Worm (Caenorhabditis elegans): ENCODE results near the gene M01F1.9.

M01F1.9 gene

ce11 chrIII:3520417-3520816 lies 21.6 kb upstream of the M01F1.9 start:
- TF ChIP-seq hmbx-1 (tag; optimal IDR thresholded peaks at IDR 0.05) (no peak), aly-1 (tag; optimal IDR thresholded peaks at IDR 0.05) (no peak), tra-4 (tag; optimal IDR thresholded peaks at IDR 0.05) (no peak), ets-7 (tag; optimal IDR thresholded peaks at IDR 0.05) (no peak), ceh-36 (tag; optimal IDR thresholded peaks at IDR 0.05) (no peak), hmg-4 (GFP tag; optimal IDR thresholded peaks at IDR 0.05) (no peak), ama-1 (optimal IDR thresholded peaks at IDR 0.05) (no peak), sea-1 (GFP tag; conservative IDR thresholded peaks at IDR 0.05) (no peak), hnd-1 (tag; optimal IDR thresholded peaks at IDR 0.05) (no peak), scrt-1 (GFP tag; IDR thresholded peaks at IDR 0.05) (no peak), tbx-37 (GFP tag; conservative IDR thresholded peaks at IDR 0.05) (no peak), flt-1 (GFP tag; IDR thresholded peaks at IDR 0.05) (no peak), tbx-11 (GFP tag; IDR thresholded peaks at IDR 0.05) (no peak), F13C5.2 (tag; optimal IDR thresholded peaks at IDR 0.05) (no peak), B0310.2 (tag; optimal IDR thresholded peaks at IDR 0.05) (no peak), pes-1 (GFP tag; IDR thresholded peaks at IDR 0.05) (no peak)

- TF ChIP-seq ceh-36 (tag; optimal IDR thresholded peaks at IDR 0.05) (no peak), ets-7 (tag; optimal IDR thresholded peaks at IDR 0.05) (no peak), ceh-13 (GFP tag; optimal IDR thresholded peaks at IDR 0.05) (no peak), hmbx-1 (tag; optimal IDR thresholded peaks at IDR 0.05) (no peak), B0310.2 (tag; optimal IDR thresholded peaks at IDR 0.05) (no peak), ama-1 (optimal IDR thresholded peaks at IDR 0.05) (no peak)
Observed at ce11 chrIII:3519505-3519904, 20.6 kb upstream of the M01F1.9 start, which contains the start of gene hmit-1.3. TSS of gene hmit-1.3 (minus strand) at chrIII:3519607.

- no peak for TF ChIP-seq tbx-11 (GFP tag; IDR thresholded peaks at IDR 0.05)
- no peak for TF ChIP-seq hnd-1 (tag; optimal IDR thresholded peaks at IDR 0.05)
- no peak for TF ChIP-seq aly-1 (tag; optimal IDR thresholded peaks at IDR 0.05)
- no peak for TF ChIP-seq hmbx-1 (tag; optimal IDR thresholded peaks at IDR 0.05)
- no peak for TF ChIP-seq tbx-37 (GFP tag; conservative IDR thresholded peaks at IDR 0.05)
- no peak for TF ChIP-seq hmg-4 (GFP tag; optimal IDR thresholded peaks at IDR 0.05)
- no peak for TF ChIP-seq ets-7 (tag; optimal IDR thresholded peaks at IDR 0.05)
- no peak for TF ChIP-seq tra-4 (tag; optimal IDR thresholded peaks at IDR 0.05)
- TF ChIP-seq B0310.2 (tag; optimal IDR thresholded peaks at IDR 0.05), result no peak
- TF ChIP-seq flt-1 (GFP tag; IDR thresholded peaks at IDR 0.05), result no peak
- no peak for TF ChIP-seq ceh-13 (GFP tag; optimal IDR thresholded peaks at IDR 0.05)
- no peak for TF ChIP-seq pes-1 (GFP tag; IDR thresholded peaks at IDR 0.05)
Observed at ce11 chrIII:3511808-3512207, 13.0 kb upstream of the M01F1.9 start.

ce11 chrIII:3509908-3510307 lies 11.1 kb upstream of the M01F1.9 start, which contains the start of the genes M01F1.4 and mrpl-35:
TSS of gene M01F1.4 (minus strand) at chrIII:3510033.
TSS of gene mrpl-35 (plus strand) at chrIII:3510237.
- no peak for TF ChIP-seq B0310.2 (tag; optimal IDR thresholded peaks at IDR 0.05)
- TF ChIP-seq tra-4 (tag; optimal IDR thresholded peaks at IDR 0.05), result no peak
- no peak for TF ChIP-seq hmbx-1 (tag; optimal IDR thresholded peaks at IDR 0.05)
- TF ChIP-seq hmg-4 (GFP tag; optimal IDR thresholded peaks at IDR 0.05), result no peak
- TF ChIP-seq ceh-36 (tag; optimal IDR thresholded peaks at IDR 0.05), result no peak
- no peak for TF ChIP-seq ama-1 (optimal IDR thresholded peaks at IDR 0.05)
- TF ChIP-seq sea-1 (GFP tag; conservative IDR thresholded peaks at IDR 0.05), result no peak
- no peak for TF ChIP-seq aly-1 (tag; optimal IDR thresholded peaks at IDR 0.05)

ce11 chrIII:3505051-3505548 lies 6.2 kb upstream of the M01F1.9 start, which contains the start of gene lias-1:
TSS of gene lias-1 (minus strand) at chrIII:3505101.
- TF ChIP-seq pes-1 (GFP tag; IDR thresholded peaks at IDR 0.05) (0 out of 2 replicates have a peak, but pooled peaks have one; percentile 50), hmbx-1 (tag; optimal IDR thresholded peaks at IDR 0.05) (no peak), hnd-1 (tag; optimal IDR thresholded peaks at IDR 0.05) (no peak), hmg-4 (GFP tag; optimal IDR thresholded peaks at IDR 0.05) (peak; percentile 15), tra-4 (tag; optimal IDR thresholded peaks at IDR 0.05) (no peak), aly-1 (tag; optimal IDR thresholded peaks at IDR 0.05) (peak; percentile 35), F13C5.2 (tag; optimal IDR thresholded peaks at IDR 0.05) (peak; percentile 85)

- no peak for TF ChIP-seq tbx-37 (GFP tag; conservative IDR thresholded peaks at IDR 0.05)
- no peak for TF ChIP-seq tbx-11 (GFP tag; IDR thresholded peaks at IDR 0.05)
- TF ChIP-seq sea-1 (GFP tag; conservative IDR thresholded peaks at IDR 0.05), result no peak
- TF ChIP-seq ceh-13 (GFP tag; optimal IDR thresholded peaks at IDR 0.05), result no peak
- no peak for TF ChIP-seq flt-1 (GFP tag; IDR thresholded peaks at IDR 0.05)
- TF ChIP-seq aly-1 (tag; optimal IDR thresholded peaks at IDR 0.05), result no peak
- no peak for TF ChIP-seq ama-1 (optimal IDR thresholded peaks at IDR 0.05)
- no peak for TF ChIP-seq hmbx-1 (tag; optimal IDR thresholded peaks at IDR 0.05)
- no peak for TF ChIP-seq hmg-4 (GFP tag; optimal IDR thresholded peaks at IDR 0.05)
- TF ChIP-seq hnd-1 (tag; optimal IDR thresholded peaks at IDR 0.05), result no peak
- TF ChIP-seq B0310.2 (tag; optimal IDR thresholded peaks at IDR 0.05), result no peak
- no peak for TF ChIP-seq scrt-1 (GFP tag; IDR thresholded peaks at IDR 0.05)
- TF ChIP-seq pes-1 (GFP tag; IDR thresholded peaks at IDR 0.05), result no peak
Observed at ce11 chrIII:3504239-3504638, 5.4 kb upstream of the M01F1.9 start.

ce11 chrIII:3503286-3503685 lies 4.4 kb upstream of the M01F1.9 start, which contains the start of gene rpl-16:
TSS of gene rpl-16 (minus strand) at chrIII:3503604.
- TF ChIP-seq tbx-11 (GFP tag; IDR thresholded peaks at IDR 0.05), result no peak
- TF ChIP-seq ceh-13 (GFP tag; optimal IDR thresholded peaks at IDR 0.05), result no peak
- TF ChIP-seq F13C5.2 (tag; optimal IDR thresholded peaks at IDR 0.05), result no peak
- TF ChIP-seq hmbx-1 (tag; optimal IDR thresholded peaks at IDR 0.05), result no peak
- TF ChIP-seq hmg-4 (GFP tag; optimal IDR thresholded peaks at IDR 0.05), result no peak
- TF ChIP-seq pes-1 (GFP tag; IDR thresholded peaks at IDR 0.05), result no peak
- no peak for TF ChIP-seq tbx-37 (GFP tag; conservative IDR thresholded peaks at IDR 0.05)

- no peak for TF ChIP-seq tbx-11 (GFP tag; IDR thresholded peaks at IDR 0.05)
- TF ChIP-seq aly-1 (tag; optimal IDR thresholded peaks at IDR 0.05), result no peak
- no peak for TF ChIP-seq ceh-36 (tag; optimal IDR thresholded peaks at IDR 0.05)
- no peak for TF ChIP-seq hmg-4 (GFP tag; optimal IDR thresholded peaks at IDR 0.05)
- TF ChIP-seq B0310.2 (tag; optimal IDR thresholded peaks at IDR 0.05), result no peak
- no peak for TF ChIP-seq flt-1 (GFP tag; IDR thresholded peaks at IDR 0.05)
- no peak for TF ChIP-seq hmbx-1 (tag; optimal IDR thresholded peaks at IDR 0.05)
- TF ChIP-seq ama-1 (optimal IDR thresholded peaks at IDR 0.05), result peak; percentile 53
Observed at ce11 chrIII:3502215-3502838, 3.5 kb upstream of the M01F1.9 start, which contains the start of gene M01F1.8. TSS of gene M01F1.8 (minus strand) at chrIII:3502549.
